Worm (Caenorhabditis elegans): ENCODE data around the gene ubc-15.

DNA sequence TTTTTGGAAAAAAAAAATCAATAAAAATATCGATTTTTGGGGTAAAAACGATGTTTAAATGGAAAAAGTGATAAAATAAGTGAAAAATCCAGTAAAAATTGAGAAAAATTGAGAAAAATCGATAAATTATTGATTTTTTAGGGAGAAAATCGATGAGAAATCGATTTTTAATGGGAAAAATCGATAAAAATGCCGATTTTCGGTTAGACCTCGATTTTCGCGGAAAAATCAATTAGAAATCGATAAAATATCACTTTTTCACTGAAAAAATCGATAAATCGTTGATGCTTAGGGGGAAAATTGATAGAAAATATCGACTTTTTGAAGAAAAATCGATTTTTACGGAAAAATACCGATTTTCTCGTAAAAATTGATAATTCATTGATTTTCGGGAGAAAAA is 12.2 kb downstream of the ubc-15 start:
- TF ChIP-seq nhr-237 (tag; optimal IDR thresholded peaks at IDR 0.05) = no peak
- TF ChIP-seq alr-1 (tag; optimal IDR thresholded peaks at IDR 0.05) = no peak
- no peak for TF ChIP-seq lsy-2 (tag; optimal IDR thresholded peaks at IDR 0.05)
- TF ChIP-seq elt-3 (tag; optimal IDR thresholded peaks at IDR 0.05) = no peak
- no peak for TF ChIP-seq ama-1 (optimal IDR thresholded peaks at IDR 0.05)

All from whole organism, L2 larva.